Worm (Caenorhabditis elegans) whole organism, dauer: ENCODE results near the gene C26F1.1.

ENCODE experiments used
- unc-62 ChIP-seq: sonication (generic microtip); optimal IDR thresholded peaks from 2 replicates; lab custom pipeline; 2017; ENCODE audit warnings: missing biosample characterization, missing genetic modification reagents, missing genetic modification characterization

C26F1.1 gene

ce11 chrV:7785117-7785516 lies at the start of gene C26F1.1:
Gene C26F1.1 (plus strand): TSS chrV:7785417.
- no peak for TF ChIP-seq unc-62 (GFP tag; lab: Kevin White, UChicago)

- no peak for TF ChIP-seq unc-62 (GFP tag; lab: Kevin White, UChicago)
These were observed 47.5 kb upstream of the C26F1.1 start, which contains the start of gene srr-9 for ce11 chrV:7737710-7738109. Gene srr-9 (plus strand): TSS chrV:7738010.

ce11 chrV:7739949-7740348 lies 45.3 kb upstream of the C26F1.1 start:
- no peak for TF ChIP-seq unc-62 (GFP tag; lab: Kevin White, UChicago)

- no peak for TF ChIP-seq unc-62 (GFP tag; lab: Kevin White, UChicago)
These were observed 43.3 kb upstream of the C26F1.1 start for ce11 chrV:7741918-7742317.

- no peak for TF ChIP-seq unc-62 (GFP tag; lab: Kevin White, UChicago)
These were observed 42.7 kb upstream of the C26F1.1 start, which contains the start of gene fbxl-5 for ce11 chrV:7742485-7742959. Gene fbxl-5 (plus strand): TSS chrV:7742909.

- TF ChIP-seq unc-62 (GFP tag; lab: Kevin White, UChicago): no peak
These were observed 41.1 kb upstream of the C26F1.1 start for ce11 chrV:7744068-7744467.

ce11 chrV:7745386-7745785 lies 39.8 kb upstream of the C26F1.1 start:
- no peak for TF ChIP-seq unc-62 (GFP tag; lab: Kevin White, UChicago)

- no peak for TF ChIP-seq unc-62 (GFP tag; lab: Kevin White, UChicago)
These were observed 39.3 kb upstream of the C26F1.1 start for ce11 chrV:7745903-7746302.

- TF ChIP-seq unc-62 (GFP tag; lab: Kevin White, UChicago): no peak
These were observed 38.1 kb upstream of the C26F1.1 start for ce11 chrV:7747132-7747531.

- TF ChIP-seq unc-62 (GFP tag; lab: Kevin White, UChicago): no peak
These were observed 37.1 kb upstream of the C26F1.1 start for ce11 chrV:7747987-7748607.

ce11 chrV:7749708-7750107 lies 35.5 kb upstream of the C26F1.1 start:
- no peak for TF ChIP-seq unc-62 (GFP tag; lab: Kevin White, UChicago)

ce11 chrV:7754557-7754956 lies 30.7 kb upstream of the C26F1.1 start, which contains the start of gene T05B11.4:
Gene T05B11.4 (minus strand): TSS chrV:7754657.
- TF ChIP-seq unc-62 (GFP tag; lab: Kevin White, UChicago): no peak

- TF ChIP-seq unc-62 (GFP tag; lab: Kevin White, UChicago): no peak
These were observed 29.2 kb upstream of the C26F1.1 start for ce11 chrV:7755991-7756390.

ce11 chrV:7759270-7759669 lies 25.9 kb upstream of the C26F1.1 start:
- no peak for TF ChIP-seq unc-62 (GFP tag; lab: Kevin White, UChicago)

- no peak for TF ChIP-seq unc-62 (GFP tag; lab: Kevin White, UChicago)
These were observed 25.0 kb upstream of the C26F1.1 start, which contains the start of gene hint-3 for ce11 chrV:7760174-7760573. Gene hint-3 (plus strand): TSS chrV:7760474.

- TF ChIP-seq unc-62 (GFP tag; lab: Kevin White, UChicago): no peak
These were observed 23.3 kb upstream of the C26F1.1 start for ce11 chrV:7761906-7762305.

ce11 chrV:7770961-7771360 lies 14.3 kb upstream of the C26F1.1 start, which contains the start of gene frpr-3:
Gene frpr-3 (plus strand): TSS chrV:7771261.
- no peak for TF ChIP-seq unc-62 (GFP tag; lab: Kevin White, UChicago)
